Worm (Caenorhabditis elegans) whole organism, L1 larva: ENCODE data around the gene spt-5.
A peak's percentile ranks its signal among the peaks of the same experiment; 100 is the strongest.

Source experiments
- C04F5.9 ChIP-seq: sonication (generic microtip); optimal IDR thresholded peaks from 2 replicates; lab custom pipeline; 2016; ENCODE audit warnings: missing genetic modification characterization, missing compliant biosample characterization
- blmp-1 ChIP-seq: fragments of 150-350 bp; optimal IDR thresholded peaks from 2 replicates; lab custom pipeline; 2014; ENCODE audit warnings: missing biosample characterization, missing genetic modification characterization
- ceh-8 ChIP-seq: fragments of 200-800 bp; sonication (Bioruptor generic); optimal IDR thresholded peaks from 2 replicates; lab custom pipeline; 2018; ENCODE audit warnings: mild to moderate bottlenecking, missing genetic modification characterization, moderate library complexity, missing compliant biosample characterization
- ceh-82 ChIP-seq, 3 experiments: fragments of 150-350 bp in 1 of 3; sonication (generic microtip) in 2 of 3; optimal IDR thresholded peaks; 2 replicates each; lab custom pipeline; 2014 to 2017; ENCODE audit warnings: missing biosample characterization in 3 of 3, missing genetic modification characterization in 3 of 3
- ceh-90 ChIP-seq: sonication (generic microtip); optimal IDR thresholded peaks from 2 replicates; lab custom pipeline; 2016; ENCODE audit warnings: missing genetic modification characterization, missing compliant biosample characterization
- dpl-1 ChIP-seq, 3 experiments: fragments of 150-350 bp in 2 of 3; sonication (generic microtip) in 1 of 3; optimal IDR thresholded peaks; 2 replicates each; lab custom pipeline; 2014 to 2017; ENCODE audit warnings: missing biosample characterization in 3 of 3, missing genetic modification characterization in 3 of 3, missing genetic modification reagents in 3 of 3
- dsc-1 ChIP-seq: sonication (generic microtip); optimal IDR thresholded peaks from 2 replicates; lab custom pipeline; 2016; ENCODE audit warnings: mild to moderate bottlenecking, missing genetic modification characterization, missing compliant biosample characterization
- efl-1 ChIP-seq, 4 experiments: fragments of 150-350 bp; optimal IDR thresholded peaks in 3 of 4; peaks in 1 of 4; 1 replicate in 1 of 4; 2 replicates in 3 of 4; lab custom pipeline; 2014; ENCODE audit warnings: missing biosample characterization in 2 of 4, missing genetic modification characterization in 2 of 4, missing genetic modification reagents in 2 of 4
- egl-13 ChIP-seq: sonication (generic microtip); optimal IDR thresholded peaks from 2 replicates; lab custom pipeline; 2016; ENCODE audit warnings: missing genotype, missing genetic modification reagents, missing genetic modification characterization, missing compliant biosample characterization
- egl-27 ChIP-seq, 2 experiments: fragments of 150-350 bp in 1 of 2; sonication (generic microtip); optimal IDR thresholded peaks; 3 replicates each; lab custom pipeline; 2017 to 2018; ENCODE audit warnings: missing biosample characterization in 2 of 2, missing genetic modification characterization in 2 of 2, missing genetic modification reagents in 2 of 2
- elt-2 ChIP-seq: sonication (generic microtip); optimal IDR thresholded peaks from 2 replicates; lab custom pipeline; 2016; ENCODE audit warnings: missing genetic modification characterization, mild to moderate bottlenecking, inconsistent platforms, missing compliant biosample characterization, missing genetic modification reagents
- fkh-10 ChIP-seq: sonication (generic microtip); optimal IDR thresholded peaks from 2 replicates; lab custom pipeline; 2017; ENCODE audit warnings: missing biosample characterization, missing genetic modification reagents, missing genetic modification characterization
- grh-1 ChIP-seq: fragments of 200-800 bp; sonication (Bioruptor generic); IDR thresholded peaks from 2 replicates; pipeline ENCODE4 v1.3.6; 2022; ENCODE audit warnings: missing genetic modification reagents, missing genetic modification characterization, missing compliant biosample characterization
- hlh-17 ChIP-seq: fragments of 200-800 bp; sonication (Bioruptor generic); optimal IDR thresholded peaks from 2 replicates; lab custom pipeline; 2018; ENCODE audit warnings: missing genetic modification characterization, mild to moderate bottlenecking, missing compliant biosample characterization, moderate library complexity, borderline replicate concordance
- irx-1 ChIP-seq: sonication (generic microtip); optimal IDR thresholded peaks from 2 replicates; lab custom pipeline; 2016; ENCODE audit warnings: missing genetic modification characterization, missing compliant biosample characterization
- jun-1 ChIP-seq: fragments of 150-350 bp; optimal IDR thresholded peaks from 2 replicates; lab custom pipeline; 2014; ENCODE audit warnings: missing biosample characterization, missing genetic modification reagents, missing genetic modification characterization
- lin-15B ChIP-seq: fragments of 150-350 bp; sonication (generic microtip); optimal IDR thresholded peaks from 3 replicates; lab custom pipeline; 2014; ENCODE audit warnings: missing biosample characterization, missing genetic modification characterization
- lin-35 ChIP-seq, 2 experiments: fragments of 150-350 bp; optimal IDR thresholded peaks; 2 replicates each; lab custom pipeline; 2014; ENCODE audit warnings: missing biosample characterization in 2 of 2, missing genetic modification characterization in 2 of 2, missing genetic modification reagents in 2 of 2
- lsy-2 ChIP-seq, 2 experiments: fragments of 150-350 bp; optimal IDR thresholded peaks; 2 replicates each; lab custom pipeline; 2014; ENCODE audit warnings: missing biosample characterization in 2 of 2, missing genetic modification characterization in 2 of 2
- mab-9 ChIP-seq: fragments of 200-800 bp; sonication (Bioruptor generic); IDR thresholded peaks from 2 replicates; pipeline ENCODE4 v1.3.6; 2022; ENCODE audit warnings: missing genetic modification reagents, missing genetic modification characterization, missing compliant biosample characterization
- mdl-1 ChIP-seq, 2 experiments: fragments of 150-350 bp; optimal IDR thresholded peaks; 2 replicates each; lab custom pipeline; 2014 to 2017; ENCODE audit warnings: missing biosample characterization in 2 of 2, missing genetic modification characterization in 2 of 2, inconsistent platforms in 1 of 2
- mep-1 ChIP-seq: fragments of 150-350 bp; optimal IDR thresholded peaks from 2 replicates; lab custom pipeline; 2014; ENCODE audit warnings: missing biosample characterization, missing genetic modification characterization
- nhr-11 ChIP-seq: fragments of 150-350 bp; optimal IDR thresholded peaks from 2 replicates; lab custom pipeline; 2014; ENCODE audit warnings: missing biosample characterization, missing genetic modification characterization
- nhr-19 ChIP-seq: fragments of 200-800 bp; sonication (Bioruptor generic); conservative IDR thresholded peaks from 2 replicates; pipeline ENCODE4 v1.3.6; 2022; ENCODE audit warnings: missing genetic modification characterization, missing compliant biosample characterization
- nhr-20 ChIP-seq: sonication (generic microtip); optimal IDR thresholded peaks from 2 replicates; lab custom pipeline; 2016; ENCODE audit warnings: mild to moderate bottlenecking, missing genetic modification characterization, missing compliant biosample characterization
- nhr-28 ChIP-seq: fragments of 150-350 bp; optimal IDR thresholded peaks from 2 replicates; lab custom pipeline; 2014; ENCODE audit warnings: missing biosample characterization, missing genetic modification characterization
- nhr-47 ChIP-seq: sonication (generic microtip); optimal IDR thresholded peaks from 2 replicates; lab custom pipeline; 2016; ENCODE audit warnings: mild to moderate bottlenecking, missing genetic modification characterization, moderate library complexity, missing compliant biosample characterization
- nhr-71 ChIP-seq: sonication (generic microtip); optimal IDR thresholded peaks from 2 replicates; lab custom pipeline; 2016; ENCODE audit warnings: mild to moderate bottlenecking, missing genetic modification characterization, moderate library complexity, missing compliant biosample characterization
- nhr-77 ChIP-seq: fragments of 150-350 bp; optimal IDR thresholded peaks from 2 replicates; lab custom pipeline; 2014; ENCODE audit warnings: missing biosample characterization, missing genetic modification characterization
- nhr-85 ChIP-seq: sonication (generic microtip); peaks from one replicate; lab custom pipeline; 2016; ENCODE audit warnings: missing genetic modification characterization, inconsistent platforms, missing compliant biosample characterization
- nhr-90 ChIP-seq: sonication (generic microtip); optimal IDR thresholded peaks from 2 replicates; lab custom pipeline; 2016; ENCODE audit warnings: mild to moderate bottlenecking, missing genetic modification characterization, missing compliant biosample characterization; ENCODE audit not compliant: poor library complexity
- pax-3 ChIP-seq: fragments of 200-800 bp; sonication (Bioruptor generic); optimal IDR thresholded peaks from 2 replicates; lab custom pipeline; 2018; ENCODE audit warnings: mild to moderate bottlenecking, missing genetic modification characterization, moderate library complexity, missing compliant biosample characterization
- sptf-1 ChIP-seq: fragments of 150-350 bp; optimal IDR thresholded peaks from 2 replicates; lab custom pipeline; 2014; ENCODE audit warnings: missing biosample characterization, missing genetic modification characterization
- sup-37 ChIP-seq: fragments of 200-800 bp; sonication (Bioruptor generic); optimal IDR thresholded peaks from 2 replicates; lab custom pipeline; 2018; ENCODE audit warnings: mild to moderate bottlenecking, missing genetic modification characterization, missing compliant biosample characterization
- tbx-2 ChIP-seq: sonication (generic microtip); optimal IDR thresholded peaks from 2 replicates; lab custom pipeline; 2016; ENCODE audit warnings: missing genetic modification characterization, missing compliant biosample characterization
- unc-30 ChIP-seq: sonication (generic microtip); optimal IDR thresholded peaks from 2 replicates; lab custom pipeline; 2017; ENCODE audit warnings: missing biosample characterization, missing genetic modification characterization
- unc-62 ChIP-seq: fragments of 150-350 bp; optimal IDR thresholded peaks from 2 replicates; lab custom pipeline; 2014; ENCODE audit warnings: missing biosample characterization, missing genetic modification reagents, missing genetic modification characterization
- unc-98 ChIP-seq: fragments of 200-800 bp; sonication (Bioruptor generic); IDR thresholded peaks from 2 replicates; pipeline ENCODE4 v1.3.6; 2022; ENCODE audit warnings: missing genetic modification characterization, missing compliant biosample characterization
- vab-15 ChIP-seq: sonication (generic microtip); optimal IDR thresholded peaks from 2 replicates; lab custom pipeline; 2017; ENCODE audit warnings: missing genotype, mild to moderate bottlenecking, missing genetic modification characterization, missing compliant biosample characterization
- zag-1 ChIP-seq: fragments of 150-350 bp; optimal IDR thresholded peaks from 2 replicates; lab custom pipeline; 2014; ENCODE audit warnings: missing biosample characterization, missing genetic modification characterization

spt-5 gene

DNA sequence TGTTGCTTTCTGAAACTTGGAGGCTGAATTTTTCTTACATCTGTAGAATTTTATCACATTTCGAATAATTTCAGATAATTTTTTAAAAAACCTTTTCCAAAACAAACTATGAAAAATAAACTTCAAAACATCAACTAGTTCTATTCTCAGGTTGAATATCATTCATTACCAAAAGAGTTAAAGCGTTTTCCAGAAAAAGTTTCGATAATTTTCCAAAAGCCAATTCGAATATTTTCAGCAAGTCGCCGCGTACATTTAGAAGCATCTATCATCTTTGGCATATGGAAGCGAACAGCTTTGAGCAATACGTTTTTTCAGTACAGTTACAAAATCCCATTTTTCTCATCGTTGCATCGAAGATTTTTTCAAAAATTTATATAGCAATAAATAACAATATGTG is 14.4 kb upstream of the spt-5 start (continued):
- TF ChIP-seq egl-27 (tag; optimal IDR thresholded peaks at IDR 0.05; lab: Kevin White, UChicago) (no peak), unc-62 (GFP tag; lab: Kevin White, UChicago) (no peak), nhr-90 (tag; lab: Kevin White, UChicago) (peak; percentile 62), ceh-82 (tag; optimal IDR thresholded peaks at IDR 0.05; lab: Kevin White, UChicago) (no peak), efl-1 (optimal IDR thresholded peaks at IDR 0.05; lab: Kevin White, UChicago) (peak in 1 of 2 experiments; percentile 14), efl-1 (GFP tag; optimal IDR thresholded peaks at IDR 0.05 in 1 of 2; lab: Kevin White, UChicago) (peak in 1 of 2 experiments; percentile 33), fkh-10 (GFP tag; lab: Kevin White, UChicago) (no peak), egl-13 (tag; lab: Kevin White, UChicago) (no peak), C04F5.9 (tag; lab: Kevin White, UChicago) (no peak), jun-1 (no peak), pax-3 (tag; lab: Kevin White, UChicago) (no peak), ceh-8 (no peak), tbx-2 (tag; lab: Kevin White, UChicago) (no peak), nhr-28 (no peak), irx-1 (no peak), unc-30 (tag; lab: Kevin White, UChicago) (no peak), mdl-1 (tag; optimal IDR thresholded peaks at IDR 0.05; lab: Kevin White, UChicago) (no peak), sptf-1 (tag; lab: Kevin White, UChicago) (no peak), zag-1 (tag; lab: Kevin White, UChicago) (no peak), lin-35 (GFP tag; optimal IDR thresholded peaks at IDR 0.05; lab: Kevin White, UChicago) (peak in 1 of 2 experiments; percentile 9), nhr-20 (tag; lab: Kevin White, UChicago) (no peak), dpl-1 (GFP tag; optimal IDR thresholded peaks at IDR 0.05; lab: Kevin White, UChicago) (no peak), lin-15B (tag; lab: Kevin White, UChicago) (no peak), sup-37 (GFP tag; lab: Kevin White, UChicago) (no peak), grh-1 (GFP tag; lab: Robert Waterston, UW) (no peak), nhr-47 (tag; lab: Kevin White, UChicago) (peak; percentile 42), vab-15 (tag; lab: Kevin White, UChicago) (no peak), nhr-77 (tag; lab: Kevin White, UChicago) (no peak), unc-98 (GFP tag; lab: Robert Waterston, UW) (no peak), dsc-1 (tag; lab: Kevin White, UChicago) (no peak)

- TF ChIP-seq nhr-71 (tag; lab: Kevin White, UChicago) (peak; percentile 2), mab-9 (GFP tag; lab: Robert Waterston, UW) (no peak), vab-15 (tag; lab: Kevin White, UChicago) (no peak), elt-2 (tag; lab: Kevin White, UChicago) (peak; percentile 14), unc-30 (tag; lab: Kevin White, UChicago) (no peak), lin-35 (GFP tag; optimal IDR thresholded peaks at IDR 0.05; lab: Kevin White, UChicago) (peak in 1 of 2 experiments; percentile 50), blmp-1 (peak; percentile 64)
Observed at ce11 chrIV:12040431-12040830, 10.9 kb upstream of the spt-5 start.

- TF ChIP-seq nhr-71 (tag; lab: Kevin White, UChicago) (peak; percentile 6), nhr-11 (tag; lab: Kevin White, UChicago) (no peak), nhr-19 (peak; percentile 39; the same call in 1 of the 2 replicates), ceh-90 (tag; lab: Kevin White, UChicago) (no peak), nhr-20 (tag; lab: Kevin White, UChicago) (peak; percentile 32), hlh-17 (no peak), jun-1 (no peak), dpl-1 (GFP tag; optimal IDR thresholded peaks at IDR 0.05; lab: Kevin White, UChicago) (no peak), lin-35 (GFP tag; optimal IDR thresholded peaks at IDR 0.05; lab: Kevin White, UChicago) (peak in 1 of 2 experiments; percentile 25), lsy-2 (tag; optimal IDR thresholded peaks at IDR 0.05; lab: Kevin White, UChicago) (no peak), mep-1 (tag; lab: Kevin White, UChicago) (no peak), elt-2 (tag; lab: Kevin White, UChicago) (peak; percentile 14), sptf-1 (tag; lab: Kevin White, UChicago) (no peak), nhr-85 (tag; lab: Kevin White, UChicago) (no peak)
Observed at ce11 chrIV:12043054-12043453, 8.2 kb upstream of the spt-5 start.
